Worm (Caenorhabditis elegans) whole organism, L4 larva: ENCODE results near the gene H05C05.4.

Experiments
- D1046.2 ChIP-seq: fragments of 200-800 bp; sonication (Bioruptor generic); IDR thresholded peaks from 2 replicates; pipeline ENCODE4 v1.3.6; 2022; ENCODE audit warnings: missing genetic modification characterization, missing compliant biosample characterization
- F10B5.3 ChIP-seq: sonication (generic microtip); optimal IDR thresholded peaks from 2 replicates; lab custom pipeline; 2016; ENCODE audit warnings: mild to moderate bottlenecking, missing genetic modification characterization, missing compliant biosample characterization
- F26F4.8 ChIP-seq: fragments of 200-800 bp; sonication (Bioruptor generic); conservative IDR thresholded peaks from 2 replicates; pipeline ENCODE4 v1.3.6; 2022; ENCODE audit warnings: missing genetic modification characterization, missing compliant biosample characterization
- R02D3.7 ChIP-seq: fragments of 150-350 bp; sonication (generic microtip); optimal IDR thresholded peaks from 3 replicates; lab custom pipeline; 2014; ENCODE audit warnings: missing biosample characterization, missing genetic modification characterization
- Y48G9A.11 ChIP-seq: fragments of 200-800 bp; sonication (Bioruptor generic); IDR thresholded peaks from 2 replicates; pipeline ENCODE4 v1.3.6; 2022; ENCODE audit warnings: missing genetic modification reagents, missing genetic modification characterization, missing compliant biosample characterization
- Y75B8A.6 ChIP-seq: fragments of 200-800 bp; sonication (Bioruptor generic); IDR thresholded peaks from 2 replicates; pipeline ENCODE4 v1.3.6; 2022; ENCODE audit warnings: missing genetic modification reagents, missing genetic modification characterization, missing compliant biosample characterization
- aly-2 ChIP-seq: sonication (generic microtip); optimal IDR thresholded peaks from 2 replicates; lab custom pipeline; 2018; ENCODE audit warnings: missing biosample characterization, missing genetic modification characterization
- arid-1 ChIP-seq: fragments of 200-800 bp; sonication (Bioruptor generic); conservative IDR thresholded peaks from 2 replicates; pipeline ENCODE4 v1.3.6; 2022; ENCODE audit warnings: missing genetic modification reagents, missing genetic modification characterization, missing compliant biosample characterization
- attf-4 ChIP-seq: sonication (generic microtip); optimal IDR thresholded peaks from 3 replicates; lab custom pipeline; 2017; ENCODE audit warnings: missing biosample characterization, missing genetic modification characterization
- ceh-20 ChIP-seq: fragments of 200-800 bp; sonication (Bioruptor generic); IDR thresholded peaks from 2 replicates; pipeline ENCODE4 v1.3.6; 2022; ENCODE audit warnings: missing genetic modification reagents, missing genetic modification characterization, missing compliant biosample characterization
- ceh-28 ChIP-seq: fragments of 150-350 bp; optimal IDR thresholded peaks from 2 replicates; lab custom pipeline; 2014; ENCODE audit warnings: missing biosample characterization, missing genetic modification reagents, missing genetic modification characterization
- ces-1 ChIP-seq: fragments of 150-350 bp; sonication (generic microtip); optimal IDR thresholded peaks from 4 replicates; lab custom pipeline; 2014; ENCODE audit warnings: missing biosample characterization, missing genetic modification reagents, missing genetic modification characterization
- ctbp-1 ChIP-seq: fragments of 200-800 bp; sonication (Bioruptor generic); IDR thresholded peaks from 2 replicates; pipeline ENCODE4 v1.3.6; 2022; ENCODE audit warnings: missing genetic modification reagents, missing genetic modification characterization, missing compliant biosample characterization
- daf-12 ChIP-seq: fragments of 150-350 bp; optimal IDR thresholded peaks from 2 replicates; lab custom pipeline; 2014; ENCODE audit warnings: missing biosample characterization, missing genetic modification reagents, missing genetic modification characterization
- daf-16 ChIP-seq, 3 experiments: sonication (generic microtip); optimal IDR thresholded peaks; 2 replicates each; lab custom pipeline; 2016 to 2017; ENCODE audit warnings: missing genetic modification characterization in 3 of 3, missing genetic modification reagents in 3 of 3, mild to moderate bottlenecking in 2 of 3, missing compliant biosample characterization in 2 of 3, missing biosample characterization in 1 of 3, moderate library complexity in 1 of 3
- duxl-1 ChIP-seq: sonication (generic microtip); optimal IDR thresholded peaks from 2 replicates; lab custom pipeline; 2016; ENCODE audit warnings: mild to moderate bottlenecking, missing genetic modification characterization, moderate library complexity, missing compliant biosample characterization; ENCODE audit not compliant: poor library complexity
- dve-1 ChIP-seq: sonication (generic microtip); optimal IDR thresholded peaks from 2 replicates; lab custom pipeline; 2017; ENCODE audit warnings: antibody characterized with exemption, mild to moderate bottlenecking, missing genetic modification characterization, missing compliant biosample characterization; ENCODE audit not compliant: insufficient read depth
- egl-27 ChIP-seq: sonication (generic microtip); optimal IDR thresholded peaks from 3 replicates; lab custom pipeline; 2017; ENCODE audit warnings: missing biosample characterization, missing genetic modification reagents, missing genetic modification characterization
- gei-8 ChIP-seq: fragments of 200-800 bp; sonication (Bioruptor generic); optimal IDR thresholded peaks from 2 replicates; lab custom pipeline; 2018; ENCODE audit warnings: mild to moderate bottlenecking, missing genetic modification characterization, missing compliant biosample characterization
- hlh-11 ChIP-seq: fragments of 200-800 bp; sonication (Bioruptor generic); optimal IDR thresholded peaks from 2 replicates; lab custom pipeline; 2018; ENCODE audit warnings: mild to moderate bottlenecking, missing genetic modification characterization, missing compliant biosample characterization
- hlh-30 ChIP-seq: sonication (generic microtip); optimal IDR thresholded peaks from 2 replicates; lab custom pipeline; 2017; ENCODE audit warnings: antibody characterized with exemption, mild to moderate bottlenecking, missing genetic modification characterization, missing compliant biosample characterization; ENCODE audit not compliant: insufficient read depth
- jun-1 ChIP-seq: fragments of 150-350 bp; optimal IDR thresholded peaks from 2 replicates; lab custom pipeline; 2014; ENCODE audit warnings: missing biosample characterization, missing genetic modification reagents, missing genetic modification characterization
- lin-1 ChIP-seq: fragments of 200-800 bp; sonication (Bioruptor generic); IDR thresholded peaks from 2 replicates; pipeline ENCODE4 v1.3.6; 2022; ENCODE audit warnings: missing genetic modification reagents, missing genetic modification characterization, missing compliant biosample characterization
- lin-39 ChIP-seq: fragments of 150-350 bp; optimal IDR thresholded peaks from 2 replicates; lab custom pipeline; 2014; ENCODE audit warnings: missing biosample characterization, missing genetic modification reagents, missing genetic modification characterization
- madf-9 ChIP-seq: fragments of 200-800 bp; sonication (Bioruptor generic); conservative IDR thresholded peaks from 2 replicates; pipeline ENCODE4 v1.3.6; 2022; ENCODE audit warnings: missing genetic modification reagents, missing genetic modification characterization, missing compliant biosample characterization
- mes-2 ChIP-seq: sonication (generic microtip); optimal IDR thresholded peaks from 2 replicates; lab custom pipeline; 2016; ENCODE audit warnings: missing genotype, mild to moderate bottlenecking, missing genetic modification characterization, missing compliant biosample characterization; ENCODE audit not compliant: poor library complexity, severe bottlenecking
- mxl-3 ChIP-seq: fragments of 200-800 bp; sonication (Bioruptor generic); optimal IDR thresholded peaks from 2 replicates; lab custom pipeline; 2018; ENCODE audit warnings: mild to moderate bottlenecking, missing genetic modification characterization, missing compliant biosample characterization
- nhr-102 ChIP-seq: sonication (generic microtip); optimal IDR thresholded peaks from 2 replicates; lab custom pipeline; 2016; ENCODE audit warnings: mild to moderate bottlenecking, missing genetic modification characterization, moderate library complexity, missing compliant biosample characterization
- nhr-11 ChIP-seq: fragments of 150-350 bp; optimal IDR thresholded peaks from 2 replicates; lab custom pipeline; 2014; ENCODE audit warnings: missing biosample characterization, missing genetic modification characterization
- nhr-237 ChIP-seq: sonication (generic microtip); optimal IDR thresholded peaks from 2 replicates; lab custom pipeline; 2017; ENCODE audit warnings: missing biosample characterization, missing genetic modification characterization
- nhr-25 ChIP-seq: sonication (generic microtip); optimal IDR thresholded peaks from 2 replicates; lab custom pipeline; 2017; ENCODE audit warnings: missing genetic modification characterization, mild to moderate bottlenecking, missing compliant biosample characterization, antibody characterized with exemption, moderate library complexity, borderline replicate concordance; ENCODE audit not compliant: insufficient read depth
- nhr-42 ChIP-seq: fragments of 200-800 bp; sonication (Bioruptor generic); IDR thresholded peaks from 2 replicates; pipeline ENCODE4 v1.3.6; 2022; ENCODE audit warnings: missing genetic modification characterization, missing compliant biosample characterization
- nhr-6 ChIP-seq: fragments of 150-350 bp; optimal IDR thresholded peaks from 2 replicates; lab custom pipeline; 2014; ENCODE audit warnings: missing biosample characterization, missing genetic modification characterization
- zfp-2 ChIP-seq: sonication (generic microtip); optimal IDR thresholded peaks from 2 replicates; lab custom pipeline; 2016; ENCODE audit warnings: mild to moderate bottlenecking, missing genetic modification characterization, missing compliant biosample characterization
- zfp-3 ChIP-seq: fragments of 200-800 bp; sonication (Bioruptor generic); conservative IDR thresholded peaks from 2 replicates; pipeline ENCODE4 v1.3.6; 2022; ENCODE audit warnings: missing genetic modification reagents, missing genetic modification characterization, missing compliant biosample characterization
- zip-11 ChIP-seq: fragments of 200-800 bp; sonication (Bioruptor generic); IDR thresholded peaks from 2 replicates; pipeline ENCODE4 v1.3.6; 2022; ENCODE audit warnings: missing genetic modification characterization, missing compliant biosample characterization
- zip-2 ChIP-seq: fragments of 150-350 bp; optimal IDR thresholded peaks from 2 replicates; lab custom pipeline; 2014; ENCODE audit warnings: missing biosample characterization, missing genetic modification characterization
- ztf-7 ChIP-seq: fragments of 150-350 bp; optimal IDR thresholded peaks from 2 replicates; lab custom pipeline; 2014; ENCODE audit warnings: missing biosample characterization, missing genetic modification characterization

The H05C05.4 gene

ce11 chrIII:2937780-2938179 lies 8.2 kb downstream of the H05C05.4 start:
- TF ChIP-seq ceh-20 (GFP tag; lab: Robert Waterston, UW) (no peak), jun-1 (tag; lab: Kevin White, UChicago) (no peak), dve-1 (tag; lab: Kevin White, UChicago) (no peak), daf-16 (GFP tag; optimal IDR thresholded peaks at IDR 0.05; lab: Kevin White, UChicago) (no peak), daf-16 (tag; optimal IDR thresholded peaks at IDR 0.05; lab: Kevin White, UChicago) (no peak), nhr-11 (tag; lab: Kevin White, UChicago) (no peak)

DNA sequence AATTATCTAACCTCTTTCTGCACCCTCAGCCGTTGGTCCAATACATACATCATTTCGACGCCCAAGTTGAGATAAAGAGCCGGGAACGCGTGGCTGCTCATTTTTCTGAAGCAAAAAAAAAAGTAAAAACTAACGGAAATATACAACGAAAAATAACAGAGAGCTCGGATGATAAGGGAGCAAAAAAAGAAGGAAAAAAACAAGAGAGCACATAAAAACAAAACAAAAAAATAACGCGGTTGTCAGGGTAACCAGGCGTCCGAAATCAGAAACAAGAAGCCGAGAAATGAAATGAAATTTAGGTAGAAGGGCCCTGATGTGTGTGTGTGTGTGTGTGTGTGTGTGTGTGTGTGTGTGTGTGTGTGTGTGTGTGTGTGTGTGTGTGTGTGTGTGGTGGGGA lies 21.3 kb downstream of the H05C05.4 start, which contains the start of gene R10F2.5:
R10F2.5 (minus strand) TSS at position 101 of the 400 bp plus-strand sequence.
- TF ChIP-seq zip-2 (tag; lab: Kevin White, UChicago) (no peak), ceh-28 (no peak), hlh-30 (no peak), ces-1 (GFP tag; lab: Kevin White, UChicago) (no peak), nhr-102 (no peak), nhr-25 (no peak), zfp-3 (GFP tag; lab: Robert Waterston, UW) (no peak), lin-39 (tag; lab: Kevin White, UChicago) (no peak), ctbp-1 (no peak), nhr-6 (no peak), duxl-1 (tag; lab: Kevin White, UChicago) (no peak), daf-12 (no peak), hlh-11 (tag; lab: Kevin White, UChicago) (no peak)

- TF ChIP-seq zfp-2: no peak
- TF ChIP-seq D1046.2 (GFP tag; lab: Robert Waterston, UW): no peak
- TF ChIP-seq gei-8: no peak
- no peak for TF ChIP-seq nhr-42 (GFP tag; lab: Robert Waterston, UW)
- no peak for TF ChIP-seq zip-11 (GFP tag; lab: Robert Waterston, UW)
- no peak for TF ChIP-seq attf-4 (tag; lab: Kevin White, UChicago)
- no peak for TF ChIP-seq arid-1 (GFP tag; lab: Robert Waterston, UW)
- no peak for TF ChIP-seq egl-27 (tag; lab: Kevin White, UChicago)
- no peak for TF ChIP-seq R02D3.7 (tag; lab: Kevin White, UChicago)
- TF ChIP-seq F26F4.8: no peak
- no peak for TF ChIP-seq F10B5.3 (tag; lab: Kevin White, UChicago)
- TF ChIP-seq ctbp-1: no peak
- no peak for TF ChIP-seq mxl-3 (GFP tag; lab: Kevin White, UChicago)
- no peak for TF ChIP-seq nhr-237 (tag; lab: Kevin White, UChicago)
- TF ChIP-seq madf-9 (GFP tag; lab: Robert Waterston, UW): no peak
- no peak for TF ChIP-seq Y48G9A.11
- TF ChIP-seq lin-1 (GFP tag; lab: Robert Waterston, UW): no peak
- no peak for TF ChIP-seq ztf-7 (tag; lab: Kevin White, UChicago)
- no peak for TF ChIP-seq Y75B8A.6
- TF ChIP-seq mes-2 (tag; lab: Kevin White, UChicago): no peak
Measured at ce11 chrIII:2923012-2923411, 23.0 kb downstream of the H05C05.4 start, which contains the start of gene R10F2.4. R10F2.4 (minus strand) TSS chrIII:2923112.

ce11 chrIII:2920866-2921265 lies 25.1 kb downstream of the H05C05.4 start:
- TF ChIP-seq zip-11 (GFP tag; lab: Robert Waterston, UW) (no peak), ces-1 (GFP tag; lab: Kevin White, UChicago) (peak; percentile 61), aly-2 (tag; lab: Kevin White, UChicago) (no peak)
